1 worm cellular context compared by ENCODE assay signal in genomic region chrII:9056215-9056819, ce11.
TF ChIP-seq lines count a peak whose summit lies in the region.

No protein-coding gene starts in this region.

TF ChIP-seq in whole organism, young adult, 124 proteins besides CTCF, POLR2A, EP300 and RAD21 (continued from another document):
- TF ChIP-seq nfya-1 (tag; optimal IDR thresholded peaks at IDR 0.05; lab: Kevin White, UChicago; ENCODE audit: borderline replicate concordance, insufficient read depth) (no peak), atf-7 (tag; optimal IDR thresholded peaks at IDR 0.05; lab: Kevin White, UChicago) (no peak), F55B11.4 (tag; optimal IDR thresholded peaks at IDR 0.05; lab: Kevin White, UChicago; ENCODE audit: borderline replicate concordance, insufficient read depth) (no peak), ztf-6 (GFP tag; IDR thresholded peaks at IDR 0.05; lab: Robert Waterston, UW) (no peak), egl-18 (GFP tag; IDR thresholded peaks at IDR 0.05; lab: Robert Waterston, UW) (no peak), Y53G8AR.9 (GFP tag; conservative IDR thresholded peaks at IDR 0.05; lab: Robert Waterston, UW) (peak; percentile 84), F52B5.7 (tag; optimal IDR thresholded peaks at IDR 0.05; lab: Kevin White, UChicago) (peak; percentile 65), mxl-1 (tag; optimal IDR thresholded peaks at IDR 0.05; lab: Kevin White, UChicago) (no peak), hmg-1.2 (GFP tag; IDR thresholded peaks at IDR 0.05; lab: Robert Waterston, UW) (peak; percentile 41; the same call in 1 of the 2 replicates), cebp-1 (GFP tag; IDR thresholded peaks at IDR 0.05; lab: Robert Waterston, UW) (no peak), cebp-1 (tag; optimal IDR thresholded peaks at IDR 0.05; lab: Kevin White, UChicago) (peak; percentile 63), athp-1 (tag; optimal IDR thresholded peaks at IDR 0.05; lab: Kevin White, UChicago) (peak; percentile 81), ztf-28 (GFP tag; IDR thresholded peaks at IDR 0.05; lab: Robert Waterston, UW) (no peak), hmg-20 (GFP tag; IDR thresholded peaks at IDR 0.05; lab: Robert Waterston, UW) (no peak), dpl-1 (GFP tag; optimal IDR thresholded peaks at IDR 0.05; lab: Kevin White, UChicago) (no peak), let-526 (GFP tag; IDR thresholded peaks at IDR 0.05; lab: Robert Waterston, UW) (no peak), gei-17 (GFP tag; optimal IDR thresholded peaks at IDR 0.05; lab: Kevin White, UChicago) (no peak), Y53F4B.3 (GFP tag; IDR thresholded peaks at IDR 0.05; lab: Robert Waterston, UW) (no peak), tbp1 (GFP tag; optimal IDR thresholded peaks at IDR 0.05; lab: Kevin White, UChicago) (peak; percentile 60), ztf-3 (GFP tag; optimal IDR thresholded peaks at IDR 0.05; lab: Kevin White, UChicago) (no peak), ztf-25 (GFP tag; IDR thresholded peaks at IDR 0.05; lab: Robert Waterston, UW) (no peak), nhr-27 (tag; optimal IDR thresholded peaks at IDR 0.05; lab: Kevin White, UChicago) (no peak), B0261.1 (tag; optimal IDR thresholded peaks at IDR 0.05; lab: Kevin White, UChicago) (no peak), madf-10 (tag; optimal IDR thresholded peaks at IDR 0.05; lab: Kevin White, UChicago) (no peak), zim-3 (tag; optimal IDR thresholded peaks at IDR 0.05; lab: Kevin White, UChicago) (peak; percentile 33), nfya-2 (GFP tag; IDR thresholded peaks at IDR 0.05; lab: Robert Waterston, UW) (peak; percentile 9; the same call in 1 of the 2 replicates), hlh-12 (tag; optimal IDR thresholded peaks at IDR 0.05; lab: Kevin White, UChicago) (no peak), unc-62 (GFP tag; optimal IDR thresholded peaks at IDR 0.05; lab: Kevin White, UChicago) (no peak), D2030.7 (GFP tag; IDR thresholded peaks at IDR 0.05; lab: Robert Waterston, UW) (peak; percentile 60; the same call in 1 of the 2 replicates), unc-130 (GFP tag; optimal IDR thresholded peaks at IDR 0.05; lab: Kevin White, UChicago) (peak; percentile 17), ama-1 (optimal IDR thresholded peaks at IDR 0.05; lab: Kevin White, UChicago) (no peak), ama-1 (GFP tag; optimal IDR thresholded peaks at IDR 0.05; lab: Kevin White, UChicago) (peak in 1 of 2 experiments; percentile 93), F22D6.2 (tag; optimal IDR thresholded peaks at IDR 0.05; lab: Kevin White, UChicago) (no peak), rpc-1 (optimal IDR thresholded peaks at IDR 0.05; lab: Kevin White, UChicago) (no peak), rpc-1 (tag; optimal IDR thresholded peaks at IDR 0.05; lab: Kevin White, UChicago) (no peak), mel-28 (tag; optimal IDR thresholded peaks at IDR 0.05; lab: Kevin White, UChicago; ENCODE audit: borderline replicate concordance) (no peak), B0035.1 (tag; optimal IDR thresholded peaks at IDR 0.05; lab: Kevin White, UChicago) (peak; percentile 13), lsy-27 (tag; optimal IDR thresholded peaks at IDR 0.05; lab: Kevin White, UChicago; ENCODE audit: borderline replicate concordance, insufficient read depth) (no peak), him-1 (tag; optimal IDR thresholded peaks at IDR 0.05; lab: Kevin White, UChicago) (peak; percentile 36), xnd-1 (tag; optimal IDR thresholded peaks at IDR 0.05; lab: Kevin White, UChicago) (peak; percentile 37), chd-7 (tag; optimal IDR thresholded peaks at IDR 0.05; lab: Kevin White, UChicago) (no peak), bed-1 (GFP tag; IDR thresholded peaks at IDR 0.05; lab: Robert Waterston, UW) (no peak), K12H6.12 (tag; optimal IDR thresholded peaks at IDR 0.05; lab: Kevin White, UChicago) (no peak), attf-5 (GFP tag; optimal IDR thresholded peaks at IDR 0.05; lab: Kevin White, UChicago) (peak; percentile 34), nhr-80 (tag; optimal IDR thresholded peaks at IDR 0.05; lab: Kevin White, UChicago) (no peak), Y56A3A.18 (GFP tag; IDR thresholded peaks at IDR 0.05; lab: Robert Waterston, UW) (peak; percentile 81; the same call in 1 of the 2 replicates), tlf-1 (GFP tag; optimal IDR thresholded peaks at IDR 0.05; lab: Kevin White, UChicago) (peak; percentile 80), madf-3 (GFP tag; IDR thresholded peaks at IDR 0.05; lab: Robert Waterston, UW) (peak; percentile 77; the same call in 1 of the 2 replicates), F23B12.7 (tag; optimal IDR thresholded peaks at IDR 0.05; lab: Kevin White, UChicago; ENCODE audit: insufficient read depth) (no peak), egl-44 (GFP tag; IDR thresholded peaks at IDR 0.05; lab: Robert Waterston, UW) (peak; percentile 55; the same call in 1 of the 2 replicates), nhr-90 (tag; optimal IDR thresholded peaks at IDR 0.05; lab: Kevin White, UChicago) (peak; percentile 29), tbx-9 (tag; optimal IDR thresholded peaks at IDR 0.05; lab: Kevin White, UChicago; ENCODE audit: borderline replicate concordance) (no peak), zfh-2 (GFP tag; conservative IDR thresholded peaks at IDR 0.05; lab: Robert Waterston, UW) (peak; percentile 42; the same call in 1 of the 2 replicates), K11D2.4 (GFP tag; IDR thresholded peaks at IDR 0.05; lab: Robert Waterston, UW) (no peak), mcd-1 (GFP tag; IDR thresholded peaks at IDR 0.05; lab: Robert Waterston, UW) (peak; percentile 43), F10E7.11 (tag; optimal IDR thresholded peaks at IDR 0.05; lab: Kevin White, UChicago) (no peak), ceh-27 (GFP tag; optimal IDR thresholded peaks at IDR 0.05; lab: Kevin White, UChicago) (no peak), lag-1 (GFP tag; IDR thresholded peaks at IDR 0.05; lab: Robert Waterston, UW) (no peak), Y95B8A.8 (GFP tag; IDR thresholded peaks at IDR 0.05; lab: Robert Waterston, UW) (peak; percentile 44; the same call in 1 of the 2 replicates), lin-40 (tag; optimal IDR thresholded peaks at IDR 0.05; lab: Kevin White, UChicago) (no peak), pha-4 (tag; optimal IDR thresholded peaks at IDR 0.05; lab: Kevin White, UChicago) (no peak), ztf-22 (GFP tag; optimal IDR thresholded peaks at IDR 0.05; lab: Kevin White, UChicago) (no peak), snpc-3.4 (tag; optimal IDR thresholded peaks at IDR 0.05; lab: Kevin White, UChicago) (peak; percentile 80), ceh-91 (GFP tag; IDR thresholded peaks at IDR 0.05; lab: Robert Waterston, UW) (0 out of 2 replicates have a peak, but pooled peaks have one; percentile 18), B0336.3 (GFP tag; IDR thresholded peaks at IDR 0.05; lab: Robert Waterston, UW) (peak; percentile 95), sdz-38 (tag; optimal IDR thresholded peaks at IDR 0.05; lab: Kevin White, UChicago) (no peak), sptf-2 (GFP tag; optimal IDR thresholded peaks at IDR 0.05; lab: Kevin White, UChicago) (no peak), akir-1 (GFP tag; optimal IDR thresholded peaks at IDR 0.05; lab: Kevin White, UChicago) (no peak), nhr-179 (tag; optimal IDR thresholded peaks at IDR 0.05; lab: Kevin White, UChicago) (no peak), rcor-1 (GFP tag; IDR thresholded peaks at IDR 0.05; lab: Robert Waterston, UW) (peak; percentile 84), ceh-40 (GFP tag; IDR thresholded peaks at IDR 0.05; lab: Robert Waterston, UW) (0 out of 2 replicates have a peak, but pooled peaks have one; percentile 27), ccch-3 (GFP tag; optimal IDR thresholded peaks at IDR 0.05; lab: Kevin White, UChicago) (no peak), lir-1 (GFP tag; conservative IDR thresholded peaks at IDR 0.05; lab: Robert Waterston, UW) (no peak)
TF ChIP-seq in whole organism, young adult: peak in this region for 56.
